Worm (Caenorhabditis elegans) whole organism, young adult: ENCODE results near the gene F45E4.6.

Source experiments
- B0336.3 ChIP-seq: fragments of 200-800 bp; sonication (Bioruptor generic); IDR thresholded peaks from 2 replicates; pipeline ENCODE4 v1.3.6; 2022; ENCODE audit warnings: missing genetic modification characterization, missing compliant biosample characterization
- D2030.7 ChIP-seq: fragments of 200-800 bp; sonication (Bioruptor generic); IDR thresholded peaks from 2 replicates; pipeline ENCODE4 v1.3.6; 2022; ENCODE audit warnings: missing genetic modification reagents, missing genetic modification characterization, missing compliant biosample characterization
- F23B12.7 ChIP-seq: sonication (generic microtip); optimal IDR thresholded peaks from 2 replicates; lab custom pipeline; 2017; ENCODE audit warnings: missing genetic modification characterization, mild to moderate bottlenecking, missing compliant biosample characterization, antibody characterized with exemption, moderate library complexity; ENCODE audit not compliant: insufficient read depth
- F55B11.4 ChIP-seq: sonication (generic microtip); optimal IDR thresholded peaks from 2 replicates; lab custom pipeline; 2016; ENCODE audit warnings: missing compliant biosample characterization, missing genetic modification characterization, borderline replicate concordance; ENCODE audit not compliant: insufficient read depth
- T07F8.4 ChIP-seq: sonication (generic microtip); optimal IDR thresholded peaks from 2 replicates; lab custom pipeline; 2016; ENCODE audit warnings: mild to moderate bottlenecking, missing genetic modification characterization, moderate library complexity, missing compliant biosample characterization
- Y53F4B.3 ChIP-seq: fragments of 200-800 bp; sonication (Bioruptor generic); IDR thresholded peaks from 2 replicates; pipeline ENCODE4 v1.3.6; 2022; ENCODE audit warnings: missing genetic modification reagents, missing genetic modification characterization, missing compliant biosample characterization
- Y95B8A.8 ChIP-seq: fragments of 200-800 bp; sonication (Bioruptor generic); IDR thresholded peaks from 2 replicates; pipeline ENCODE4 v1.3.6; 2022; ENCODE audit warnings: missing genetic modification reagents, missing genetic modification characterization, missing compliant biosample characterization
- ama-1 ChIP-seq, 3 experiments: fragments of 150-350 bp in 1 of 3; sonication (generic microtip) in 2 of 3; optimal IDR thresholded peaks; 2 replicates each; lab custom pipeline; 2014 to 2018; ENCODE audit warnings: missing biosample characterization in 2 of 3, missing genetic modification characterization in 2 of 3, missing genetic modification reagents in 2 of 3
- aptf-2 ChIP-seq: fragments of 200-800 bp; sonication (Bioruptor generic); conservative IDR thresholded peaks from 2 replicates; pipeline ENCODE4 v1.3.6; 2022; ENCODE audit warnings: missing genetic modification reagents, missing genetic modification characterization, missing compliant biosample characterization
- attf-5 ChIP-seq: fragments of 200-800 bp; sonication (Bioruptor generic); optimal IDR thresholded peaks from 2 replicates; lab custom pipeline; 2018; ENCODE audit warnings: mild to moderate bottlenecking, missing genetic modification characterization, missing compliant biosample characterization
- ccch-3 ChIP-seq: fragments of 200-800 bp; sonication (Bioruptor generic); optimal IDR thresholded peaks from 2 replicates; lab custom pipeline; 2018; ENCODE audit warnings: mild to moderate bottlenecking, missing genetic modification characterization, missing compliant biosample characterization
- cebp-1 ChIP-seq, 2 experiments: fragments of 200-800 bp in 1 of 2; sonication (Bioruptor generic) in 1 of 2; sonication (generic microtip) in 1 of 2; IDR thresholded peaks in 1 of 2; optimal IDR thresholded peaks in 1 of 2; 2 replicates each; pipeline versions ENCODE4 v1.3.6 to Lab custom; 2017 to 2022; ENCODE audit warnings: missing compliant biosample characterization in 2 of 2, missing genetic modification characterization in 2 of 2, mild to moderate bottlenecking in 1 of 2, missing genetic modification reagents in 1 of 2, moderate library complexity in 1 of 2
- cebp-2 ChIP-seq: fragments of 200-800 bp; sonication (Bioruptor generic); IDR thresholded peaks from 2 replicates; pipeline ENCODE4 v1.3.6; 2022; ENCODE audit warnings: missing genetic modification characterization, missing compliant biosample characterization
- ceh-100 ChIP-seq: fragments of 200-800 bp; sonication (Bioruptor generic); IDR thresholded peaks from 2 replicates; pipeline ENCODE4 v1.3.6; 2022; ENCODE audit warnings: missing genetic modification reagents, missing genetic modification characterization, missing compliant biosample characterization
- ceh-27 ChIP-seq: fragments of 200-800 bp; sonication (Bioruptor generic); optimal IDR thresholded peaks from 2 replicates; lab custom pipeline; 2018; ENCODE audit warnings: mild to moderate bottlenecking, missing genetic modification characterization, moderate library complexity, missing compliant biosample characterization
- ceh-79 ChIP-seq: sonication (generic microtip); optimal IDR thresholded peaks from 2 replicates; lab custom pipeline; 2017; ENCODE audit warnings: mild to moderate bottlenecking, missing genetic modification characterization, missing compliant biosample characterization
- ceh-91 ChIP-seq: fragments of 200-800 bp; sonication (Bioruptor generic); IDR thresholded peaks from 2 replicates; pipeline ENCODE4 v1.3.6; 2022; ENCODE audit warnings: missing genetic modification reagents, missing genetic modification characterization, missing compliant biosample characterization
- die-1 ChIP-seq: sonication (generic microtip); optimal IDR thresholded peaks from 2 replicates; lab custom pipeline; 2016; ENCODE audit warnings: missing genotype, mild to moderate bottlenecking, missing genetic modification characterization, missing compliant biosample characterization
- efl-1 ChIP-seq: fragments of 150-350 bp; optimal IDR thresholded peaks from 2 replicates; lab custom pipeline; 2014; ENCODE audit warnings: missing biosample characterization, missing genetic modification reagents, missing genetic modification characterization
- egl-18 ChIP-seq: fragments of 200-800 bp; sonication (Bioruptor generic); IDR thresholded peaks from 2 replicates; pipeline ENCODE4 v1.3.6; 2022; ENCODE audit warnings: missing genetic modification reagents, missing genetic modification characterization, missing compliant biosample characterization
- ekl-4 ChIP-seq: fragments of 200-800 bp; sonication (Bioruptor generic); IDR thresholded peaks from 2 replicates; pipeline ENCODE4 v1.3.6; 2022; ENCODE audit warnings: missing genetic modification reagents, missing genetic modification characterization, missing compliant biosample characterization
- fkh-3 ChIP-seq: sonication (generic microtip); optimal IDR thresholded peaks from 2 replicates; lab custom pipeline; 2016; ENCODE audit warnings: mild to moderate bottlenecking, missing genetic modification characterization, missing compliant biosample characterization
- hlh-26 ChIP-seq: fragments of 200-800 bp; sonication (Bioruptor generic); conservative IDR thresholded peaks from 2 replicates; pipeline ENCODE4 v1.3.6; 2022; ENCODE audit warnings: missing genetic modification reagents, missing genetic modification characterization, missing compliant biosample characterization
- let-526 ChIP-seq: fragments of 200-800 bp; sonication (Bioruptor generic); IDR thresholded peaks from 2 replicates; pipeline ENCODE4 v1.3.6; 2022; ENCODE audit warnings: missing genetic modification reagents, missing genetic modification characterization, missing compliant biosample characterization
- lin-40 ChIP-seq: sonication (generic microtip); optimal IDR thresholded peaks from 2 replicates; lab custom pipeline; 2016; ENCODE audit warnings: missing genetic modification characterization, mild to moderate bottlenecking, missing compliant biosample characterization, missing genotype, missing genetic modification reagents
- lin-54 ChIP-seq: fragments of 200-800 bp; sonication (Bioruptor generic); optimal IDR thresholded peaks from 2 replicates; lab custom pipeline; 2018; ENCODE audit warnings: mild to moderate bottlenecking, missing genetic modification characterization, missing compliant biosample characterization
- lsl-1 ChIP-seq: fragments of 200-800 bp; sonication (Bioruptor generic); optimal IDR thresholded peaks from 2 replicates; lab custom pipeline; 2018; ENCODE audit warnings: mild to moderate bottlenecking, missing genetic modification characterization, moderate library complexity, missing compliant biosample characterization
- lsy-27 ChIP-seq: sonication (generic microtip); optimal IDR thresholded peaks from 2 replicates; lab custom pipeline; 2017; ENCODE audit warnings: missing genetic modification characterization, mild to moderate bottlenecking, missing compliant biosample characterization, antibody characterized with exemption, missing genotype, borderline replicate concordance; ENCODE audit not compliant: insufficient read depth
- madf-10 ChIP-seq: sonication (generic microtip); optimal IDR thresholded peaks from 2 replicates; lab custom pipeline; 2016; ENCODE audit warnings: mild to moderate bottlenecking, missing genetic modification characterization, missing compliant biosample characterization
- mcd-1 ChIP-seq: fragments of 200-800 bp; sonication (Bioruptor generic); IDR thresholded peaks from 2 replicates; pipeline ENCODE4 v1.3.6; 2022; ENCODE audit warnings: missing genetic modification reagents, missing genetic modification characterization, missing compliant biosample characterization
- nhr-120 ChIP-seq: fragments of 200-800 bp; sonication (Bioruptor generic); IDR thresholded peaks from 2 replicates; pipeline ENCODE4 v1.3.6; 2022; ENCODE audit warnings: missing genetic modification characterization, missing compliant biosample characterization
- nhr-80 ChIP-seq: sonication (generic microtip); optimal IDR thresholded peaks from 2 replicates; lab custom pipeline; 2016; ENCODE audit warnings: missing genetic modification characterization, missing compliant biosample characterization
- nhr-90 ChIP-seq: sonication (generic microtip); optimal IDR thresholded peaks from 2 replicates; lab custom pipeline; 2016; ENCODE audit warnings: missing genotype, mild to moderate bottlenecking, missing genetic modification characterization, missing compliant biosample characterization
- pbrm-1 ChIP-seq: fragments of 200-800 bp; sonication (Bioruptor generic); IDR thresholded peaks from 2 replicates; pipeline ENCODE4 v1.3.6; 2022; ENCODE audit warnings: missing genetic modification reagents, missing genetic modification characterization, missing compliant biosample characterization
- snpc-1.3 ChIP-seq: sonication (generic microtip); optimal IDR thresholded peaks from 2 replicates; lab custom pipeline; 2017; ENCODE audit warnings: missing genetic modification characterization, mild to moderate bottlenecking, missing compliant biosample characterization, antibody characterized with exemption, moderate library complexity, missing genotype, missing genetic modification reagents; ENCODE audit not compliant: insufficient read depth
- snpc-3.4 ChIP-seq: sonication (generic microtip); optimal IDR thresholded peaks from 2 replicates; lab custom pipeline; 2017; ENCODE audit warnings: missing genetic modification characterization, mild to moderate bottlenecking, missing compliant biosample characterization, antibody characterized with exemption, moderate library complexity, missing genotype, missing genetic modification reagents
- somi-1 ChIP-seq: fragments of 200-800 bp; sonication (Bioruptor generic); optimal IDR thresholded peaks from 2 replicates; lab custom pipeline; 2018; ENCODE audit warnings: mild to moderate bottlenecking, missing genetic modification characterization, missing compliant biosample characterization
- tbp1 ChIP-seq: fragments of 200-800 bp; sonication (Bioruptor generic); optimal IDR thresholded peaks from 2 replicates; lab custom pipeline; 2018; ENCODE audit warnings: mild to moderate bottlenecking, missing genetic modification characterization, missing compliant biosample characterization
- unc-130 ChIP-seq: sonication (generic microtip); optimal IDR thresholded peaks from 2 replicates; lab custom pipeline; 2016; ENCODE audit warnings: missing genetic modification reagents, missing genetic modification characterization, missing compliant biosample characterization
- ztf-18 ChIP-seq: sonication (generic microtip); optimal IDR thresholded peaks from 2 replicates; lab custom pipeline; 2016; ENCODE audit warnings: missing genotype, mild to moderate bottlenecking, missing genetic modification characterization, missing compliant biosample characterization
- ztf-22 ChIP-seq: fragments of 200-800 bp; sonication (Bioruptor generic); optimal IDR thresholded peaks from 2 replicates; lab custom pipeline; 2018; ENCODE audit warnings: mild to moderate bottlenecking, missing genetic modification characterization, moderate library complexity, missing compliant biosample characterization
- ztf-28 ChIP-seq: fragments of 200-800 bp; sonication (Bioruptor generic); IDR thresholded peaks from 2 replicates; pipeline ENCODE4 v1.3.6; 2022; ENCODE audit warnings: missing genetic modification reagents, missing genetic modification characterization, missing compliant biosample characterization

Gene F45E4.6

DNA sequence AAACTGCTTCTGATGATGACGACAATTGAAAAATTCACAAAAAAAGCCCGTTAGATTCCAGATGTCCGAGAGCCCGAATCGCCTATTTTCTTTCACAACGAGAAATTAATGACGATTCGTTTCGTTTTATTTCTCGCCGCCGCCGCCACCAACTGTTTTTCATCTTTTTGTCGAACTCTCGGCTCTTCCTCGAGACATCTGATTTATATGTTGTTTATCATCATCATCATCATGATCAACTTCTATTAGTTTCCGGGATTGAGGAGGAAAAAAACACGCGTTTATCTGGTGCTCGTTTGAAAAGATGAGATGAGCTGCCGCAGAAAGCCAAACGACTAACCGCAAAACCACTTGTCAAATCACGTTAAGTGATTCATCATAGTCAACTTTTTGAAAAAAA is 27.1 kb upstream of the F45E4.6 start:
- TF ChIP-seq nhr-120 (GFP tag; lab: Robert Waterston, UW) (no peak), cebp-1 (GFP tag; IDR thresholded peaks at IDR 0.05; lab: Robert Waterston, UW) (no peak), cebp-1 (tag; optimal IDR thresholded peaks at IDR 0.05; lab: Kevin White, UChicago) (no peak)

DNA sequence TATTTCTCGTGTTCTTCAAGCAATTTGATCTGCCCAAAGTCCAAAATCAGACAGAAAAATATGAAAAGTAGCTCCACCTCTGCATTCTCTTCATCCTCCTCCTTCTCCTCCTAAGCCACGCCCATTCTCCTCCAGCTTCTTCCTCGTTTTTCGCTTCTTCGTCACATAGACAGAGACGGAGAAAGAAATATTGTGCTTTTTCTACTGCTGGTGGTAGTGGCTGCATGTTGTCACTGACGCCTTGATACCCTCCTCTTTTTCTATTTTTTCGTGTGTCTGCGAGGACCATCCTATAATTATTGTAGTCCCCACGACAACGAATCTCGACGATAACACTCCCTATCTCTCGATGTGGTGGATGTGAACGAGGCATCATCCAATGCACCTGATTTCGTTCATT is 26.2 kb upstream of the F45E4.6 start, which contains the start of gene C08G9.1:
Gene C08G9.1 (plus strand): TSS at position 175 of the 400 bp plus-strand sequence.
- TF ChIP-seq T07F8.4 (tag; lab: Kevin White, UChicago) (no peak), somi-1 (GFP tag; lab: Kevin White, UChicago) (no peak), nhr-120 (GFP tag; lab: Robert Waterston, UW) (no peak)

DNA sequence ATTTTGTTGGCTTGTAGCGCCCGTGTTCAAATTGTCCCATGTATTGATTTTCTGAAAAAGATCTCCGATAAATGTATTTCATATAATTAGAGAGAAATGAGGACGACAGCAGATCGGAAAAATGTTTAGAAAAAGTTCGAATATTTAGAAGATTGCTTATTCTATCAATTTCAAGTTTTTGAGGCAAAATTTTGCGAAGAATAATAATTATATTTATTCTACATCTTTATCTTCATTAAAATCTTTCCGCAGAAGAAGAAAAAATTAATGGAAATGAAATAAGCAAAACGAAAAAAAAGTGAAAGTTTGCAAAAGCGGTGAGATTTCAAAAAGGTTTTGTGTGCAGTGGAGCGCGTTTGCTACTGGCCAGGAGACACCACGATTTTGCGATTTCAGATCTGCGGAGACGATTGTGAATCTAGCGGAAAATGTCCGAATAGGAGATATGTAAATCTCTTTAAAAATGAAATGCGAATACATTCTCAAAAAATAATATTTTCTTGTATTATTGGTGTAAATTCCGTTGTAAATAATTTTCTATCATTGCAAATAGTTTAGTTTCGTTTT is 21.9 kb upstream of the F45E4.6 start, which contains the start of gene nrde-4:
Gene nrde-4 (minus strand): TSS at position 51 of the 567 bp plus-strand sequence.
- peak; percentile 96 for TF ChIP-seq ceh-100 (GFP tag; lab: Robert Waterston, UW)
- peak; percentile 28; the same call in 1 of the 2 replicates for TF ChIP-seq ceh-91 (GFP tag; lab: Robert Waterston, UW)
- peak; percentile 95 for TF ChIP-seq mcd-1 (GFP tag; lab: Robert Waterston, UW)
- no peak for TF ChIP-seq ekl-4
- no peak for TF ChIP-seq let-526 (GFP tag; lab: Robert Waterston, UW)
- peak; percentile 3 for TF ChIP-seq snpc-1.3 (tag; lab: Kevin White, UChicago)
- TF ChIP-seq lin-40 (tag; lab: Kevin White, UChicago) = peak; percentile 8
- peak; percentile 31 for TF ChIP-seq lsy-27 (tag; lab: Kevin White, UChicago)
- no peak for TF ChIP-seq nhr-120 (GFP tag; lab: Robert Waterston, UW)
- peak; percentile 19 for TF ChIP-seq ceh-27 (GFP tag; lab: Kevin White, UChicago)
- no peak for TF ChIP-seq aptf-2
- TF ChIP-seq nhr-80 (tag; lab: Kevin White, UChicago) = peak; percentile 51
- TF ChIP-seq Y95B8A.8 = no peak
- TF ChIP-seq F23B12.7 (tag; lab: Kevin White, UChicago) = peak; percentile 83
- TF ChIP-seq pbrm-1 = no peak
- no peak for TF ChIP-seq cebp-2 (GFP tag; lab: Robert Waterston, UW)
- TF ChIP-seq die-1 (tag; lab: Kevin White, UChicago) = no peak
- TF ChIP-seq lsl-1 (GFP tag; lab: Kevin White, UChicago) = peak; percentile 29
- no peak for TF ChIP-seq ztf-22 (GFP tag; lab: Kevin White, UChicago)
- TF ChIP-seq attf-5 (GFP tag; lab: Kevin White, UChicago) = peak; percentile 77
- no peak for TF ChIP-seq hlh-26 (GFP tag; lab: Robert Waterston, UW)
- TF ChIP-seq ztf-18 (tag; lab: Kevin White, UChicago) = peak; percentile 12
- TF ChIP-seq unc-130 (GFP tag; lab: Kevin White, UChicago) = no peak
- no peak for TF ChIP-seq ceh-79 (tag; lab: Kevin White, UChicago)
- no peak for TF ChIP-seq snpc-3.4
- peak; percentile 20 for TF ChIP-seq efl-1
- no peak for TF ChIP-seq ztf-28 (GFP tag; lab: Robert Waterston, UW)
- TF ChIP-seq nhr-90 (tag; lab: Kevin White, UChicago) = no peak
- peak; percentile 56 for TF ChIP-seq lin-54
- no peak for TF ChIP-seq Y53F4B.3 (GFP tag; lab: Robert Waterston, UW)
- TF ChIP-seq ama-1 (optimal IDR thresholded peaks at IDR 0.05; lab: Kevin White, UChicago) = no peak
- no peak for TF ChIP-seq ama-1 (GFP tag; optimal IDR thresholded peaks at IDR 0.05; lab: Kevin White, UChicago)
- TF ChIP-seq somi-1 (GFP tag; lab: Kevin White, UChicago) = no peak
- peak; percentile 26 for TF ChIP-seq tbp1 (GFP tag; lab: Kevin White, UChicago)
- TF ChIP-seq ccch-3 (GFP tag; lab: Kevin White, UChicago) = no peak
- TF ChIP-seq D2030.7 (GFP tag; lab: Robert Waterston, UW) = peak; percentile 40; the same call in 1 of the 2 replicates
- TF ChIP-seq fkh-3 (tag; lab: Kevin White, UChicago) = no peak
- no peak for TF ChIP-seq B0336.3 (GFP tag; lab: Robert Waterston, UW)
- peak; percentile 15 for TF ChIP-seq madf-10 (tag; lab: Kevin White, UChicago)
- TF ChIP-seq F55B11.4 = no peak
- no peak for TF ChIP-seq egl-18 (GFP tag; lab: Robert Waterston, UW)
